Worm (Caenorhabditis elegans) whole organism, L3 larva: ENCODE measurements around the gene srbc-55.
"Not testable (repeated sequence)": the region's sequence is repeated elsewhere in the genome, so short reads cannot be mapped to it uniquely, and the experiment has no call there.

Source experiments
- ama-1 ChIP-seq: fragments of 150-350 bp; optimal IDR thresholded peaks from 2 replicates; lab custom pipeline; 2018
- ceh-16 ChIP-seq: sonication (generic microtip); optimal IDR thresholded peaks from 2 replicates; lab custom pipeline; 2017; ENCODE audit warnings: missing biosample characterization, missing genetic modification characterization
- ceh-28 ChIP-seq: fragments of 150-350 bp; optimal IDR thresholded peaks from 2 replicates; lab custom pipeline; 2014; ENCODE audit warnings: missing biosample characterization, missing genetic modification reagents, missing genetic modification characterization
- daf-12 ChIP-seq: fragments of 150-350 bp; optimal IDR thresholded peaks from 2 replicates; lab custom pipeline; 2014; ENCODE audit warnings: missing biosample characterization, missing genetic modification reagents, missing genetic modification characterization
- egl-27 ChIP-seq: sonication (generic microtip); optimal IDR thresholded peaks from 4 replicates; lab custom pipeline; 2017; ENCODE audit warnings: missing biosample characterization, missing genetic modification reagents, missing genetic modification characterization
- egl-5 ChIP-seq: fragments of 150-350 bp; optimal IDR thresholded peaks from 2 replicates; lab custom pipeline; 2017; ENCODE audit warnings: missing biosample characterization, missing genetic modification reagents, missing genetic modification characterization, inconsistent platforms
- elt-1 ChIP-seq: fragments of 150-350 bp; optimal IDR thresholded peaks from 2 replicates; lab custom pipeline; 2014; ENCODE audit warnings: missing biosample characterization, missing genetic modification characterization
- elt-2 ChIP-seq: sonication (generic microtip); optimal IDR thresholded peaks from 2 replicates; lab custom pipeline; 2016; ENCODE audit warnings: missing genetic modification reagents, mild to moderate bottlenecking, missing genetic modification characterization, missing compliant biosample characterization
- eor-1 ChIP-seq, 2 experiments: fragments of 150-350 bp; optimal IDR thresholded peaks; 2 replicates each; lab custom pipeline; 2014 to 2018; ENCODE audit warnings: missing biosample characterization in 2 of 2, missing genetic modification characterization in 2 of 2
- fos-1 ChIP-seq: fragments of 150-350 bp; optimal IDR thresholded peaks from 2 replicates; lab custom pipeline; 2014; ENCODE audit warnings: missing biosample characterization, missing genetic modification characterization
- jun-1 ChIP-seq: fragments of 150-350 bp; optimal IDR thresholded peaks from 2 replicates; lab custom pipeline; 2014; ENCODE audit warnings: missing biosample characterization, missing genetic modification reagents, missing genetic modification characterization
- lin-15B ChIP-seq: fragments of 150-350 bp; optimal IDR thresholded peaks from 2 replicates; lab custom pipeline; 2014; ENCODE audit warnings: missing biosample characterization, missing genetic modification characterization
- lsy-12 ChIP-seq: sonication (generic microtip); optimal IDR thresholded peaks from 2 replicates; lab custom pipeline; 2016; ENCODE audit warnings: mild to moderate bottlenecking, missing genetic modification characterization, missing compliant biosample characterization
- mdl-1 ChIP-seq: fragments of 150-350 bp; optimal IDR thresholded peaks from 2 replicates; lab custom pipeline; 2014; ENCODE audit warnings: missing biosample characterization, missing genetic modification characterization
- mml-1 ChIP-seq: fragments of 150-350 bp; sonication (generic microtip); optimal IDR thresholded peaks from 3 replicates; lab custom pipeline; 2014; ENCODE audit warnings: missing biosample characterization, missing genetic modification characterization
- nhr-11 ChIP-seq: fragments of 150-350 bp; optimal IDR thresholded peaks from 2 replicates; lab custom pipeline; 2014; ENCODE audit warnings: missing biosample characterization, missing genetic modification characterization
- nhr-12 ChIP-seq: fragments of 150-350 bp; optimal IDR thresholded peaks from 2 replicates; lab custom pipeline; 2014; ENCODE audit warnings: missing biosample characterization, missing genetic modification characterization
- nhr-23 ChIP-seq: fragments of 150-350 bp; optimal IDR thresholded peaks from 2 replicates; lab custom pipeline; 2014; ENCODE audit warnings: missing biosample characterization, missing genetic modification reagents, missing genetic modification characterization
- nhr-43 ChIP-seq: sonication (generic microtip); optimal IDR thresholded peaks from 2 replicates; lab custom pipeline; 2016; ENCODE audit warnings: mild to moderate bottlenecking, missing genetic modification characterization, missing compliant biosample characterization; ENCODE audit not compliant: poor library complexity, severe bottlenecking
- nhr-67 ChIP-seq: fragments of 150-350 bp; optimal IDR thresholded peaks from 2 replicates; lab custom pipeline; 2014; ENCODE audit warnings: missing biosample characterization, missing genetic modification characterization
- nhr-76 ChIP-seq: fragments of 150-350 bp; sonication (generic microtip); optimal IDR thresholded peaks from 5 replicates; lab custom pipeline; 2014; ENCODE audit warnings: missing biosample characterization, missing genetic modification characterization
- nhr-77 ChIP-seq: fragments of 150-350 bp; optimal IDR thresholded peaks from 2 replicates; lab custom pipeline; 2014; ENCODE audit warnings: missing biosample characterization, missing genetic modification characterization
- pha-4 ChIP-seq: fragments of 150-350 bp; optimal IDR thresholded peaks from 2 replicates; lab custom pipeline; 2014; ENCODE audit warnings: missing biosample characterization, missing genetic modification reagents, missing genetic modification characterization
- snpc-4 ChIP-seq: fragments of 150-350 bp; optimal IDR thresholded peaks from 2 replicates; lab custom pipeline; 2014; ENCODE audit warnings: missing biosample characterization, missing genetic modification characterization
- tbx-2 ChIP-seq: sonication (generic microtip); optimal IDR thresholded peaks from 2 replicates; lab custom pipeline; 2016; ENCODE audit warnings: mild to moderate bottlenecking, missing genetic modification characterization, missing compliant biosample characterization
- unc-39 ChIP-seq: sonication (generic microtip); optimal IDR thresholded peaks from 4 replicates; lab custom pipeline; 2017; ENCODE audit warnings: missing biosample characterization, missing genetic modification characterization
- unc-62 ChIP-seq: fragments of 150-350 bp; sonication (generic microtip); optimal IDR thresholded peaks from 4 replicates; lab custom pipeline; 2014; ENCODE audit warnings: missing biosample characterization, missing genetic modification reagents, missing genetic modification characterization
- zag-1 ChIP-seq: fragments of 150-350 bp; optimal IDR thresholded peaks from 2 replicates; lab custom pipeline; 2014; ENCODE audit warnings: missing biosample characterization, missing genetic modification characterization
- ztf-11 ChIP-seq: fragments of 150-350 bp; optimal IDR thresholded peaks from 2 replicates; lab custom pipeline; 2014; ENCODE audit warnings: missing biosample characterization, missing genetic modification characterization

srbc-55 gene

DNA sequence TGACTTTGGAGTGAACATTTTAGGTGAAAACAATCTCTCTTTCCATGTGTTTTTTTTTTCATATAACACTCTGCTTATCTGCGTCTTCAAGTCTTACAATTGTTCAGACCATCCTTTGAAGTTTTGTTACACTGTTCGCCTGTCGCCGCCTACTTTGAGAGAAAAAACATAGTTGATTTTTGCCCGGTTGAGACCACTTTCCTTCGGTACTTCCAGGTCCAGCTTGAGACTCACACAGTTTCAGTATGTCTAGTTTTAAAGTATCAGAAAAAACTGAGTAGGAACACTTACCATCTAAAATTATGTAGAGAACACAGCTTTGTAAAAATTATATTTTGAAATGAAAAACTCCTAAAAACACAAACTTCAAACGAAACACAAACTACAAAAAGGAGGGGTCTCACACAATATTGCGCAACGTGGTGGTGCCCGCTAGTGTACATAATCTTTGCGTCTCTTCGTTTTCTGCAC, 13.8 kb downstream of the srbc-55 start, which contains the start of the genes fbxa-69 and F54B8.4:
TSS of gene fbxa-69 (minus strand) at position 10 of the 471 bp plus-strand sequence.
TSS of gene F54B8.4 (plus strand) at position 421 of the 471 bp plus-strand sequence.
- TF ChIP-seq nhr-23 (no peak), nhr-12 (tag; lab: Kevin White, UChicago) (no peak), egl-5 (no peak), daf-12 (tag; lab: Kevin White, UChicago) (no peak), lin-15B (no peak), unc-39 (tag; lab: Kevin White, UChicago) (no peak), ceh-28 (tag; lab: Kevin White, UChicago) (no peak), elt-2 (no peak), egl-27 (tag; lab: Kevin White, UChicago) (no peak), zag-1 (tag; lab: Kevin White, UChicago) (no peak), nhr-76 (tag; lab: Kevin White, UChicago) (no peak), unc-62 (GFP tag; lab: Kevin White, UChicago) (no peak)

DNA sequence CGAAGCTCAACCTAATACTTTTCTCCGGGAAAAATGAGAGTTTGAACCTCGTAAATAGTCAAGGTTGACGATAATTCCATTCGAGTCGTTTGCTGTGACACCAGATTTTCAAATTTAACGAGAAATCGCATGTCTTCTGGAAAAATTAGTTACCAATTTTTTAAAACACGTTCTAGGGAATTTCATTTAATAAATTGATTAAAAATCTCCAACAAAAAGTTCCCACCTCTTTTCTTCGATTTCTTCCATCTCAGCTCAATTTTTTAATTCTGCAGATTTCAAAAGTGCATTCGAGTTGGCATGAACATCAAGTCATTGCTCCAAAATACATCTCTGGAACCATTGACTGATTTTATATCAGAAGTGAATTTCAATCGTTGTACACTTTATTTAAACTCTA, 17.8 kb downstream of the srbc-55 start, which contains the start of gene nhr-282:
TSS of gene nhr-282 (plus strand) at position 301 of the 400 bp plus-strand sequence.
- TF ChIP-seq lin-15B; eor-1 (tag; optimal IDR thresholded peaks at IDR 0.05; lab: Kevin White, UChicago); lsy-12 (tag; lab: Kevin White, UChicago): not testable (repeated sequence)

DNA sequence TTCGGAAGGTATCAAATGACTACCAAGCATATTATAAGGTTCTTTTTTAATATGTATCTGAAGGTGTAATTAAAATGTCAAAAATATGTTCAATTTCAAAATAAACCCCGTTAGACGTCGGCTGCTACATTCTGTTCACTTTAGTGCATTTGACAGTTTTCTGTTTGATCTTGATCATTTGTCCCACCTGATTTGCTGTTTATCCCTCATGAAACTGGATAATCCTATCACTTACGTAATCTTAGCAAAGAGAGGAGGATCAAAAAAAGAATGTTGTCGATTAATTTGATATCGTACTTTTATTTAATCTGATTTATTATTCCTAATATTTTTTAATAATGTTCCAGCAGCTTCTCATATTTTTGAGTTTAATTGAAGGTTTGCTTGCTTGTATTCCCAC, 19.4 kb downstream of the srbc-55 start, which contains the start of gene F54B8.1:
TSS of gene F54B8.1 (plus strand) at position 301 of the 400 bp plus-strand sequence.
- TF ChIP-seq mml-1 (tag; lab: Kevin White, UChicago) (no peak), pha-4 (tag; lab: Kevin White, UChicago) (no peak), elt-1 (no peak), lin-15B (no peak), mdl-1 (no peak), tbx-2 (tag; lab: Kevin White, UChicago) (no peak), elt-2 (no peak), unc-39 (tag; lab: Kevin White, UChicago) (no peak), ama-1 (lab: Kevin White, UChicago) (no peak), nhr-67 (tag; lab: Kevin White, UChicago) (no peak), snpc-4 (tag; lab: Kevin White, UChicago) (no peak), nhr-77 (tag; lab: Kevin White, UChicago) (no peak), nhr-11 (tag; lab: Kevin White, UChicago) (no peak), jun-1 (tag; lab: Kevin White, UChicago) (no peak)

DNA sequence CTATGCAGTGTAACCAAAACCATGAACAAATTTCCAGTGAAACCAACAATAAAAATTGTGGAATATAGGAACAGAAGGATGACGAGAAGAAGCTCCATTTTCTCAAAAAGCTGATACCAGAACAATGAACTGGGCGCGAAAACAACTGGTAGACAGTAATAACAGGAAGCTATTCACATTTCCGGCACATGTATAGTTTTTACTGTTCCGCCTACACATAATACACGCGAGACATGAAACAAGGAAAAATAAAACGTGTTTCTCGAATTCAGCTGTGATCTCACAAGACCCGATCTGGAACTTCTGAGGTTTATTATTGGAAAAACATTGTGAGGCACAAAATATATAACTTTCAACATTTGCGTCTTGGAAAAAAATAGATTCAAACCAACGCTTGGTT, 20.3 kb downstream of the srbc-55 start, which contains the start of gene srsx-36:
TSS of gene srsx-36 (minus strand) at position 101 of the 400 bp plus-strand sequence.
- no peak for TF ChIP-seq ceh-16 (tag; lab: Kevin White, UChicago)
- TF ChIP-seq nhr-11 (tag; lab: Kevin White, UChicago) = no peak
- TF ChIP-seq nhr-76 (tag; lab: Kevin White, UChicago) = no peak
- no peak for TF ChIP-seq fos-1 (tag; lab: Kevin White, UChicago)
- no peak for TF ChIP-seq jun-1 (tag; lab: Kevin White, UChicago)

DNA sequence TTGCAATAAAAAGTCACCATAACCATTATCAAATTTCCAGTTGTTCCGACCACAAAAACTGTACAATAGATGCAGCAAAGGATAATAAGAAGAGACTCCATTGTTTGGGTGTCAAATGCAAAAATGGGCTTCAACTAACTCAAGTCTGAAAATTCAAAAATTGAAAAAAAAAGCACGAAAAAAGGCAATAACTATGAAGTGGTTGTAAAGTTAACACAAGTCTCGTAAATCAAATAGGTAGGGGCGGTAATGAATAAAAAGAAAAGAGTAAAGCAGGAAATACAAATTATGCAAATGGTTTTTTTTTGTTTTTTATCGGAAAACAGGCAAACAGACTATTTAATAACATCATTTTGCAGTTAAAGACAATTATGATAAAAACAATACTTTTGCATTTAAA, 22.4 kb downstream of the srbc-55 start, which contains the start of gene srsx-38:
TSS of gene srsx-38 (minus strand) at position 101 of the 400 bp plus-strand sequence.
- not testable (repeated sequence) for TF ChIP-seq zag-1, ceh-16, nhr-12 (tag; lab: Kevin White, UChicago)

DNA sequence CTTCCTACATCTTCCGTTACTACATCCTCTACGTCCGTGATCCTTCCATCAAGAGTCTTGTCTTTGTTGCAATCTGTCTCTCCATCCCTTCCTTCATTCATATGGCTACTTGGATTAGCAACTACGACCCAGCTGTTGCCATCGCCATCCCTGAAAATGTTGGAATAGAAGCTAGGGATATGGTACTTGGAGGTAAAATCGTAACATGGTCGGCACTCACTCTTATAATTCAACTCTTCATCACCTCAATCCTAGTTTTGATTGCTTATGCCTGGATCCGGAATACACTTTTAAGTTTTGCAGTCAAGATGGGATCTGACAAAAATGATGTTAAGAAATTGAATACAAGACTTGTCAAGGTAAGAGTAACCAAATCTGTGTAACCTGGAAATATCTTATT, 26.1 kb downstream of the srbc-55 start, which contains the start of gene T26E4.18:
TSS of gene T26E4.18 (minus strand) at position 101 of the 400 bp plus-strand sequence.
- TF ChIP-seq tbx-2, nhr-43, ztf-11 (tag; lab: Kevin White, UChicago): not testable (repeated sequence)
